Worm (Caenorhabditis elegans): ENCODE results near the gene cpna-3.

DNA sequence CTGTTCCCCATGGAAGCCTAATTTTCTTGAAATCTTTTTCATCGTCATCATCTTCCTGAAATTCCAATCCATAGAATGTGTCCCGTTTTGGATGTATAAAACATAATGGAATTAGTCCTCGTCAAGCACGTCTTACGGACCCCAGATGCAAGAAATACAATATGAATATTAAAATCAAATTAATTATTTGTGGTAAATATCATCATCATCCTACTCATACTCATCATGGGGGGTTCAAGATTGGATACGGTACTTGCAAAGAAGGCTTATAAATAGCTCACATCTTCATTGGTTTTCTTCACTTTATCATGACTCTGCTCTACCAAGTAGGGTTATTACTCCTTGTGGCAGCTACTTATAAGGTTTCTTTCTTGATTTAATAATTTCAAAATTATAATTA is 47.8 kb downstream of the cpna-3 start, which contains the start of gene flp-1:
- TF ChIP-seq hlh-15 (tag; optimal IDR thresholded peaks at IDR 0.05): no peak
- no peak for TF ChIP-seq unc-55 (GFP tag; optimal IDR thresholded peaks at IDR 0.05)
- TF ChIP-seq fkh-6 (tag; optimal IDR thresholded peaks at IDR 0.05): no peak
- no peak for TF ChIP-seq lin-11 (tag; optimal IDR thresholded peaks at IDR 0.05)
- no peak for TF ChIP-seq dmd-4 (tag; optimal IDR thresholded peaks at IDR 0.05; ENCODE audit: borderline replicate concordance)
- no peak for TF ChIP-seq fkh-10 (GFP tag; optimal IDR thresholded peaks at IDR 0.05)
- no peak for TF ChIP-seq ref-2 (tag; optimal IDR thresholded peaks at IDR 0.05)

Data from whole organism, late embryonic.